Fruit fly (Drosophila melanogaster) whole organism, prepupa: Measurements from ENCODE around the gene sky.

ENCODE experiments used
- Blimp-1 ChIP-seq: fragments of 200-800 bp; sonication (Bioruptor generic); optimal IDR thresholded peaks from 3 replicates; lab custom pipeline; 2017; ENCODE audit warnings: missing biosample characterization, missing genetic modification characterization, mild to moderate bottlenecking, moderate library complexity, missing genetic modification reagents
- CG11762 ChIP-seq: fragments of 200-800 bp; sonication (Bioruptor generic); optimal IDR thresholded peaks from 3 replicates; lab custom pipeline; 2016; ENCODE audit warnings: missing biosample characterization, missing genetic modification characterization; ENCODE audit not compliant: insufficient read depth
- CG11902 ChIP-seq: fragments of 200-800 bp; sonication (Bioruptor generic); optimal IDR thresholded peaks from 3 replicates; lab custom pipeline; 2016; ENCODE audit warnings: missing biosample characterization, missing genetic modification characterization
- CG15336 ChIP-seq: fragments of 200-800 bp; sonication (Bioruptor generic); IDR thresholded peaks from 2 replicates; pipeline ENCODE4 v1.3.6; 2022; ENCODE audit warnings: missing biosample characterization, missing genetic modification characterization
- CG1621 ChIP-seq: fragments of 200-800 bp; sonication (Bioruptor generic); optimal IDR thresholded peaks from 3 replicates; lab custom pipeline; 2018; ENCODE audit warnings: missing biosample characterization, mild to moderate bottlenecking, missing genetic modification characterization
- CG3032 ChIP-seq: fragments of 200-800 bp; optimal IDR thresholded peaks from 2 replicates; lab custom pipeline; 2019; ENCODE audit warnings: missing biosample characterization, mild to moderate bottlenecking, missing genetic modification characterization, moderate library complexity
- CG31627 ChIP-seq: fragments of 200-800 bp; sonication (Bioruptor generic); optimal IDR thresholded peaks from 3 replicates; lab custom pipeline; 2016; ENCODE audit warnings: missing biosample characterization, missing genetic modification characterization
- CG32006 ChIP-seq: fragments of 200-800 bp; sonication (Bioruptor generic); optimal IDR thresholded peaks from 3 replicates; lab custom pipeline; 2017; ENCODE audit warnings: missing biosample characterization, mild to moderate bottlenecking, missing genetic modification characterization
- CG34406 ChIP-seq: fragments of 200-800 bp; sonication (Bioruptor generic); optimal IDR thresholded peaks from 3 replicates; lab custom pipeline; 2016; ENCODE audit warnings: missing biosample characterization, missing genetic modification characterization
- CG3919 ChIP-seq: fragments of 200-800 bp; sonication (Bioruptor generic); optimal IDR thresholded peaks from 3 replicates; lab custom pipeline; 2016; ENCODE audit warnings: missing biosample characterization, missing genetic modification characterization
- CG4318 ChIP-seq: fragments of 200-800 bp; sonication (Bioruptor generic); optimal IDR thresholded peaks from 3 replicates; lab custom pipeline; 2017; ENCODE audit warnings: missing biosample characterization, mild to moderate bottlenecking, missing genetic modification characterization
- CG6163 ChIP-seq: fragments of 200-800 bp; sonication (Bioruptor generic); IDR thresholded peaks from 3 replicates; pipeline ENCODE4 v1.3.6; 2022; ENCODE audit warnings: missing biosample characterization, missing genetic modification characterization
- CG6854 ChIP-seq: fragments of 200-800 bp; sonication (Bioruptor generic); optimal IDR thresholded peaks from 2 replicates; lab custom pipeline; 2017; ENCODE audit warnings: missing biosample characterization, mild to moderate bottlenecking, missing genetic modification characterization
- CG7368 ChIP-seq: fragments of 200-800 bp; sonication (Bioruptor generic); optimal IDR thresholded peaks from 3 replicates; lab custom pipeline; 2016; ENCODE audit warnings: missing biosample characterization, missing genetic modification characterization
- CG8119 ChIP-seq: fragments of 200-800 bp; sonication (Bioruptor generic); IDR thresholded peaks from 3 replicates; pipeline ENCODE4 v1.3.6; 2022; ENCODE audit warnings: missing biosample characterization, missing genetic modification characterization
- CG9139 ChIP-seq: fragments of 200-800 bp; sonication (Bioruptor generic); optimal IDR thresholded peaks from 3 replicates; lab custom pipeline; 2017; ENCODE audit warnings: missing biosample characterization, mild to moderate bottlenecking, missing genetic modification characterization
- Eip78C ChIP-seq: fragments of 200-800 bp; sonication (Bioruptor generic); peaks from one replicate; lab custom pipeline; 2016; ENCODE audit warnings: missing biosample characterization, missing genetic modification characterization
- Eip93F ChIP-seq: fragments of 200-800 bp; sonication (Bioruptor generic); optimal IDR thresholded peaks from 2 replicates; lab custom pipeline; 2016; ENCODE audit warnings: missing biosample characterization, mild to moderate bottlenecking, missing genetic modification characterization
- Ets96B ChIP-seq: fragments of 200-800 bp; optimal IDR thresholded peaks from 2 replicates; lab custom pipeline; 2019; ENCODE audit warnings: missing biosample characterization, mild to moderate bottlenecking, missing genetic modification characterization, moderate library complexity
- Gug ChIP-seq: fragments of 200-800 bp; sonication (Bioruptor generic); IDR thresholded peaks from 2 replicates; pipeline ENCODE4 v1.3.6; 2022; ENCODE audit warnings: missing biosample characterization, missing genetic modification characterization
- Hr39 ChIP-seq: fragments of 200-800 bp; sonication (Bioruptor generic); optimal IDR thresholded peaks from 2 replicates; lab custom pipeline; 2016; ENCODE audit warnings: missing biosample characterization, missing genetic modification characterization
- Hr4 ChIP-seq: fragments of 200-800 bp; sonication (Bioruptor generic); optimal IDR thresholded peaks from 3 replicates; lab custom pipeline; 2016; ENCODE audit warnings: missing biosample characterization, missing genetic modification characterization
- Lpt ChIP-seq: fragments of 200-800 bp; sonication (Bioruptor generic); optimal IDR thresholded peaks from 3 replicates; lab custom pipeline; 2016; ENCODE audit warnings: missing biosample characterization, missing genetic modification characterization
- Met ChIP-seq: fragments of 200-800 bp; sonication (Bioruptor generic); optimal IDR thresholded peaks from 3 replicates; lab custom pipeline; 2016; ENCODE audit warnings: missing biosample characterization, missing genetic modification characterization
- OdsH ChIP-seq: fragments of 200-800 bp; sonication (Bioruptor generic); optimal IDR thresholded peaks from 3 replicates; lab custom pipeline; 2016; ENCODE audit warnings: missing biosample characterization, missing genetic modification characterization
- Smox ChIP-seq: fragments of 200-800 bp; sonication (Bioruptor generic); optimal IDR thresholded peaks from 3 replicates; lab custom pipeline; 2016; ENCODE audit warnings: missing biosample characterization, missing genetic modification characterization
- Sox102F ChIP-seq: fragments of 200-800 bp; sonication (Bioruptor generic); optimal IDR thresholded peaks from 2 replicates; lab custom pipeline; 2016; ENCODE audit warnings: missing biosample characterization, mild to moderate bottlenecking, missing genetic modification characterization
- Sox14 ChIP-seq: fragments of 200-800 bp; sonication (Bioruptor generic); optimal IDR thresholded peaks from 3 replicates; lab custom pipeline; 2016; ENCODE audit warnings: missing biosample characterization, missing genetic modification characterization
- Sox15 ChIP-seq: fragments of 200-800 bp; sonication (Bioruptor generic); optimal IDR thresholded peaks from 3 replicates; lab custom pipeline; 2016; ENCODE audit warnings: missing biosample characterization, missing genetic modification characterization
- achi ChIP-seq: fragments of 200-800 bp; sonication (Bioruptor generic); optimal IDR thresholded peaks from 3 replicates; lab custom pipeline; 2016; ENCODE audit warnings: missing biosample characterization, missing genetic modification characterization
- acj6 ChIP-seq: fragments of 200-800 bp; sonication (Bioruptor generic); optimal IDR thresholded peaks from 3 replicates; lab custom pipeline; 2016; ENCODE audit warnings: missing biosample characterization, missing genetic modification characterization
- cyc ChIP-seq: fragments of 200-800 bp; sonication (Bioruptor generic); optimal IDR thresholded peaks from 3 replicates; lab custom pipeline; 2016; ENCODE audit warnings: missing biosample characterization, missing genetic modification characterization
- dac ChIP-seq: fragments of 200-800 bp; sonication (Bioruptor generic); optimal IDR thresholded peaks from 2 replicates; lab custom pipeline; 2017; ENCODE audit warnings: missing biosample characterization, mild to moderate bottlenecking, missing genetic modification characterization
- dsx ChIP-seq: fragments of 200-800 bp; optimal IDR thresholded peaks from 3 replicates; lab custom pipeline; 2019; ENCODE audit warnings: missing biosample characterization, mild to moderate bottlenecking, missing genetic modification characterization, moderate library complexity; ENCODE audit not compliant: poor library complexity, severe bottlenecking
- esn ChIP-seq: fragments of 200-800 bp; sonication (Bioruptor generic); optimal IDR thresholded peaks from 2 replicates; lab custom pipeline; 2016; ENCODE audit warnings: missing biosample characterization, mild to moderate bottlenecking, missing genetic modification characterization, moderate library complexity
- fd59A ChIP-seq: fragments of 200-800 bp; sonication (Bioruptor generic); optimal IDR thresholded peaks from 2 replicates; lab custom pipeline; 2017; ENCODE audit warnings: missing biosample characterization, mild to moderate bottlenecking, missing genetic modification characterization, missing genetic modification reagents
- lz ChIP-seq: fragments of 200-800 bp; sonication (Bioruptor generic); optimal IDR thresholded peaks from 3 replicates; lab custom pipeline; 2016; ENCODE audit warnings: missing biosample characterization, missing genetic modification characterization
- net ChIP-seq: fragments of 200-800 bp; sonication (Bioruptor generic); optimal IDR thresholded peaks from 3 replicates; lab custom pipeline; 2016; ENCODE audit warnings: missing biosample characterization, missing genetic modification characterization
- pdm3 ChIP-seq: fragments of 200-800 bp; sonication (Bioruptor generic); optimal IDR thresholded peaks from 3 replicates; lab custom pipeline; 2016; ENCODE audit warnings: missing biosample characterization, missing genetic modification characterization
- svp ChIP-seq: fragments of 200-800 bp; sonication (Bioruptor generic); peaks from one replicate; lab custom pipeline; 2016; ENCODE audit warnings: missing biosample characterization, missing genetic modification characterization
- topi ChIP-seq: fragments of 200-800 bp; sonication (Bioruptor generic); optimal IDR thresholded peaks from 3 replicates; lab custom pipeline; 2016; ENCODE audit warnings: missing biosample characterization, missing genetic modification characterization
- vri ChIP-seq: fragments of 200-800 bp; sonication (Bioruptor generic); optimal IDR thresholded peaks from 3 replicates; lab custom pipeline; 2016; ENCODE audit warnings: missing biosample characterization, mild to moderate bottlenecking, missing genetic modification characterization

The sky gene

dm6 chr2L:20940738-20941137, 22.0 kb upstream of the sky start (continued):
- TF ChIP-seq CG1621 (tag; lab: Kevin White, UChicago) = no peak
- peak; percentile 21 for TF ChIP-seq achi (GFP tag; lab: Kevin White, UChicago)
- peak; percentile 23 for TF ChIP-seq lz (GFP tag; lab: Kevin White, UChicago)
- TF ChIP-seq esn = peak; percentile 43
- peak; percentile 85 for TF ChIP-seq Eip78C (GFP tag; lab: Kevin White, UChicago)
- TF ChIP-seq CG8119 (GFP tag; lab: Robert Waterston, UW) = no peak
- peak; percentile 64 for TF ChIP-seq svp
- peak; percentile 53 for TF ChIP-seq CG32006 (GFP tag; lab: Kevin White, UChicago)
- TF ChIP-seq OdsH (GFP tag; lab: Kevin White, UChicago) = peak; percentile 20
- peak; percentile 28 for TF ChIP-seq Sox15 (GFP tag; lab: Kevin White, UChicago)
- peak; percentile 11 for TF ChIP-seq CG3919 (GFP tag; lab: Kevin White, UChicago)
- TF ChIP-seq Blimp-1 (GFP tag; lab: Kevin White, UChicago) = no peak
- TF ChIP-seq Eip93F = no peak
- TF ChIP-seq CG15336 = no peak
- TF ChIP-seq CG6163 (GFP tag; lab: Robert Waterston, UW) = no peak
- TF ChIP-seq acj6 (GFP tag; lab: Kevin White, UChicago) = peak; percentile 28
- TF ChIP-seq vri (GFP tag; lab: Kevin White, UChicago) = no peak
- TF ChIP-seq dsx = no peak
- no peak for TF ChIP-seq CG9139 (GFP tag; lab: Kevin White, UChicago)
- TF ChIP-seq CG6854 (GFP tag; lab: Kevin White, UChicago) = no peak
- TF ChIP-seq CG7368 (GFP tag; lab: Kevin White, UChicago) = no peak
- TF ChIP-seq Hr39 = peak; percentile 40
- TF ChIP-seq Lpt (GFP tag; lab: Kevin White, UChicago) = no peak
- TF ChIP-seq CG34406 (GFP tag; lab: Kevin White, UChicago) = peak; percentile 47
- TF ChIP-seq Sox102F = no peak
- TF ChIP-seq CG4318 (GFP tag; lab: Kevin White, UChicago) = peak; percentile 43

dm6 chr2L:20939632-20940031, 20.9 kb upstream of the sky start:
- TF ChIP-seq Sox102F (peak; percentile 22), achi (GFP tag; lab: Kevin White, UChicago) (peak; percentile 15), CG11762 (no peak), CG1621 (tag; lab: Kevin White, UChicago) (no peak), Smox (peak; percentile 21), CG8119 (GFP tag; lab: Robert Waterston, UW) (peak; percentile 41; the same call in 2 of the 3 replicates), Eip78C (GFP tag; lab: Kevin White, UChicago) (peak; percentile 75), CG34406 (GFP tag; lab: Kevin White, UChicago) (peak; percentile 4), OdsH (GFP tag; lab: Kevin White, UChicago) (peak; percentile 30), Gug (GFP tag; lab: Robert Waterston, UW) (no peak), CG11902 (GFP tag; lab: Kevin White, UChicago) (no peak), net (no peak), pdm3 (GFP tag; lab: Kevin White, UChicago) (peak; percentile 16), Ets96B (peak; percentile 32), Hr4 (GFP tag; lab: Kevin White, UChicago) (peak; percentile 24), acj6 (GFP tag; lab: Kevin White, UChicago) (peak; percentile 38), Hr39 (peak; percentile 14), dac (GFP tag; lab: Kevin White, UChicago) (no peak), CG32006 (GFP tag; lab: Kevin White, UChicago) (peak; percentile 21), Sox14 (GFP tag; lab: Kevin White, UChicago) (no peak), Lpt (GFP tag; lab: Kevin White, UChicago) (no peak), esn (peak; percentile 42), cyc (peak; percentile 36), CG15336 (peak; percentile 30), topi (peak; percentile 29), CG31627 (GFP tag; lab: Kevin White, UChicago) (peak; percentile 20), CG6163 (GFP tag; lab: Robert Waterston, UW) (0 out of 3 replicates have a peak, but pooled peaks have one; percentile 17), CG3919 (GFP tag; lab: Kevin White, UChicago) (peak; percentile 17), CG4318 (GFP tag; lab: Kevin White, UChicago) (no peak), CG3032 (tag; lab: Kevin White, UChicago) (no peak), svp (peak; percentile 76), lz (GFP tag; lab: Kevin White, UChicago) (peak; percentile 20), fd59A (GFP tag; lab: Kevin White, UChicago) (no peak), Met (GFP tag; lab: Kevin White, UChicago) (peak; percentile 44)
